Worm (Caenorhabditis elegans) whole organism, midembryonic: ENCODE measurements around the gene crb-1.

ENCODE experiments used
- flt-1 ChIP-seq: fragments of 200-800 bp; sonication (Bioruptor generic); IDR thresholded peaks from 2 replicates; pipeline ENCODE4 v1.3.6; 2022; ENCODE audit warnings: missing genetic modification characterization, missing compliant biosample characterization
- ref-1 ChIP-seq: fragments of 200-800 bp; sonication (Bioruptor generic); conservative IDR thresholded peaks from 2 replicates; pipeline ENCODE4 v1.3.6; 2022; ENCODE audit warnings: missing genetic modification reagents, missing genetic modification characterization, missing compliant biosample characterization
- ztf-29 ChIP-seq: fragments of 200-800 bp; sonication (Bioruptor generic); IDR thresholded peaks from 2 replicates; pipeline ENCODE4 v1.3.6; 2022; ENCODE audit warnings: missing genetic modification reagents, missing genetic modification characterization, missing compliant biosample characterization

- TF ChIP-seq ztf-29: no peak
- no peak for TF ChIP-seq ref-1
- TF ChIP-seq flt-1 (GFP tag; lab: Robert Waterston, UW): no peak
Measured at ce11 chrX:17385102-17385501, 28.7 kb downstream of the crb-1 start.
